Fruit fly (Drosophila melanogaster): ENCODE results near the gene Nsf2.

DNA sequence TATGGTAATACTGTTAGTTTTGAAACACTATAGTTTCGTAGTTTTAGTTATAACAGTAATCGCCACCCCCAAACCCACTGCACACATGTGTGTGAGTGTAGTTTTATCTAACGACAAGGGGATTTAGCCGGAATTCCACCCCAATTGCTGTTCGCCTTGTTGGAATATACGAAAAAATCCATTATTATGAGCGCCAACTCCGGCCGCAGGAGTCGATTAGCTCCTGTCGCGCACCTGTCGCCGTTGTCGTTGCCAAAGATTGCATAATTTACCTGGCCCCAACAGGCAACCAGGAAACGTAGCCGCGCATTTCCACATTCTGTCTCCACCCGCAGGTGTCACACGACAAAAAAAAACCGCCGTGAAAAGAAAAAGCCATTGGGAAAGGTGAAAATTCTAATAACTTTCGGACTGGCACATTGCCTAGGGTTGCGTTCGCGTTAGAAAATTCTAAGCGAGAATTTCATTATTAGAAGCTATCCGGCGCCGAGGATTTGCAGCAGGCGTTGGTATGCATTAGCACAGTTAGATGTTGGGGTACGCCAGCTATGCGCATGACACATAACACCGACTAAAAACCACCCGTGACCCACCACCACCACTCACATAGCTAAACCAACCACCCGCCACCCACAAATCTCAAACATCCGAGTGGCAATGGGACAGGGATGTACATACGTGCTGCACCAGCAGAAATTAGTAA is 34.5 kb downstream of the Nsf2 start:
- TF ChIP-seq fd85E (GFP tag; optimal IDR thresholded peaks at IDR 0.05): no peak
- TF ChIP-seq Eip75B (GFP tag; optimal IDR thresholded peaks at IDR 0.05): no peak
- TF ChIP-seq Sox14 (GFP tag; optimal IDR thresholded peaks at IDR 0.05): no peak

Data from whole organism, prepupa.